1 fruit fly cellular context compared by ENCODE assay signal in the genomic region with DNA sequence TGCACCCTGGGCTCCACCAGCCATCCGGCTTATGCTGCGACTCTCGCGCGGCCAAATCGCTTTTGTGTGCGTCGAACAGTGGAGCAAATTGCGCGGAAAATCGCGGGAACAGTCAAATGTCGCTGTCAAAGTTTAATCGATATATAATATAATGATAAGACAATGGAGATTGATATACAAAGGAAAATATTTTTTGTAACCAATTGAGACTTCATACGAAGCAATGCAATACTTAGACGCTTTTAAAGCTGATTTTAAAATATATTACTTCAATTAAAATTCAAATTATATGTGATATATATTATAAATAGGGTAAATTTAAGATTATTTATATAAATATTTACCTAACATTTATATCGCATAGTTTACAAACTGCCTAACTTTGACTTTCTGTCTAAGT.
TF ChIP-seq lines count a peak whose summit lies in the region.

No protein-coding gene starts in this region.

TF ChIP-seq in whole organism, prepupa, 60 proteins besides CTCF, POLR2A, EP300 and RAD21 (continued from another document):
- TF ChIP-seq svp (GFP tag; lab: Kevin White, UChicago) (peak; percentile 58), dac (GFP tag; optimal IDR thresholded peaks at IDR 0.05; lab: Kevin White, UChicago) (no peak), CG4318 (GFP tag; optimal IDR thresholded peaks at IDR 0.05; lab: Kevin White, UChicago) (no peak), CG10669 (GFP tag; optimal IDR thresholded peaks at IDR 0.05; lab: Kevin White, UChicago) (no peak), CG10631 (GFP tag; optimal IDR thresholded peaks at IDR 0.05; lab: Kevin White, UChicago) (peak; percentile 31)
TF ChIP-seq in whole organism, prepupa: peak in this region for 11.
